Fruit fly (Drosophila melanogaster) whole organism, prepupa: ENCODE data around the gene CG10749.

Experiments
- Blimp-1 ChIP-seq: fragments of 200-800 bp; sonication (Bioruptor generic); optimal IDR thresholded peaks from 3 replicates; lab custom pipeline; 2017; ENCODE audit warnings: missing biosample characterization, missing genetic modification characterization, mild to moderate bottlenecking, moderate library complexity, missing genetic modification reagents
- CG10631 ChIP-seq: fragments of 200-800 bp; sonication (Bioruptor generic); optimal IDR thresholded peaks from 2 replicates; lab custom pipeline; 2016; ENCODE audit warnings: missing biosample characterization, missing genetic modification characterization
- CG10669 ChIP-seq: fragments of 200-800 bp; sonication (Bioruptor generic); optimal IDR thresholded peaks from 3 replicates; lab custom pipeline; 2018; ENCODE audit warnings: missing biosample characterization, mild to moderate bottlenecking, missing genetic modification characterization, moderate library complexity
- CG11294 ChIP-seq: fragments of 200-800 bp; sonication (Bioruptor generic); IDR thresholded peaks from 2 replicates; pipeline ENCODE4 v1.3.6; 2022; ENCODE audit warnings: missing biosample characterization, missing genetic modification characterization
- CG11762 ChIP-seq: fragments of 200-800 bp; sonication (Bioruptor generic); optimal IDR thresholded peaks from 3 replicates; lab custom pipeline; 2016; ENCODE audit warnings: missing biosample characterization, missing genetic modification characterization; ENCODE audit not compliant: insufficient read depth
- CG11902 ChIP-seq: fragments of 200-800 bp; sonication (Bioruptor generic); optimal IDR thresholded peaks from 3 replicates; lab custom pipeline; 2016; ENCODE audit warnings: missing biosample characterization, missing genetic modification characterization
- CG15336 ChIP-seq: fragments of 200-800 bp; sonication (Bioruptor generic); IDR thresholded peaks from 2 replicates; pipeline ENCODE4 v1.3.6; 2022; ENCODE audit warnings: missing biosample characterization, missing genetic modification characterization
- CG1621 ChIP-seq: fragments of 200-800 bp; sonication (Bioruptor generic); optimal IDR thresholded peaks from 3 replicates; lab custom pipeline; 2018; ENCODE audit warnings: missing biosample characterization, mild to moderate bottlenecking, missing genetic modification characterization
- CG3032 ChIP-seq: fragments of 200-800 bp; optimal IDR thresholded peaks from 2 replicates; lab custom pipeline; 2019; ENCODE audit warnings: missing biosample characterization, mild to moderate bottlenecking, missing genetic modification characterization, moderate library complexity
- CG32006 ChIP-seq: fragments of 200-800 bp; sonication (Bioruptor generic); optimal IDR thresholded peaks from 3 replicates; lab custom pipeline; 2017; ENCODE audit warnings: missing biosample characterization, mild to moderate bottlenecking, missing genetic modification characterization
- CG34406 ChIP-seq: fragments of 200-800 bp; sonication (Bioruptor generic); optimal IDR thresholded peaks from 3 replicates; lab custom pipeline; 2016; ENCODE audit warnings: missing biosample characterization, missing genetic modification characterization
- CG4318 ChIP-seq: fragments of 200-800 bp; sonication (Bioruptor generic); optimal IDR thresholded peaks from 3 replicates; lab custom pipeline; 2017; ENCODE audit warnings: missing biosample characterization, mild to moderate bottlenecking, missing genetic modification characterization
- CG6163 ChIP-seq: fragments of 200-800 bp; sonication (Bioruptor generic); IDR thresholded peaks from 3 replicates; pipeline ENCODE4 v1.3.6; 2022; ENCODE audit warnings: missing biosample characterization, missing genetic modification characterization
- CG6808 ChIP-seq: fragments of 200-800 bp; sonication (Bioruptor generic); optimal IDR thresholded peaks from 3 replicates; lab custom pipeline; 2017; ENCODE audit warnings: missing biosample characterization, missing genetic modification characterization, mild to moderate bottlenecking, moderate library complexity, missing genetic modification reagents
- CG7368 ChIP-seq: fragments of 200-800 bp; sonication (Bioruptor generic); optimal IDR thresholded peaks from 3 replicates; lab custom pipeline; 2016; ENCODE audit warnings: missing biosample characterization, missing genetic modification characterization
- CG8119 ChIP-seq: fragments of 200-800 bp; sonication (Bioruptor generic); IDR thresholded peaks from 3 replicates; pipeline ENCODE4 v1.3.6; 2022; ENCODE audit warnings: missing biosample characterization, missing genetic modification characterization
- CG8319 ChIP-seq: fragments of 200-800 bp; sonication (Bioruptor generic); optimal IDR thresholded peaks from 3 replicates; lab custom pipeline; 2016; ENCODE audit warnings: missing biosample characterization, missing genetic modification characterization
- CG8632 ChIP-seq: fragments of 200-800 bp; sonication (Bioruptor generic); optimal IDR thresholded peaks from 3 replicates; lab custom pipeline; 2016; ENCODE audit warnings: missing biosample characterization, missing genetic modification characterization
- Eip75B ChIP-seq: fragments of 200-800 bp; sonication (Bioruptor generic); optimal IDR thresholded peaks from 3 replicates; lab custom pipeline; 2016; ENCODE audit warnings: missing biosample characterization, missing genetic modification characterization
- Eip78C ChIP-seq: fragments of 200-800 bp; sonication (Bioruptor generic); peaks from one replicate; lab custom pipeline; 2016; ENCODE audit warnings: missing biosample characterization, missing genetic modification characterization
- Eip93F ChIP-seq: fragments of 200-800 bp; sonication (Bioruptor generic); optimal IDR thresholded peaks from 2 replicates; lab custom pipeline; 2016; ENCODE audit warnings: missing biosample characterization, mild to moderate bottlenecking, missing genetic modification characterization
- Ets21C ChIP-seq: fragments of 200-800 bp; sonication (Bioruptor generic); optimal IDR thresholded peaks from 3 replicates; lab custom pipeline; 2016; ENCODE audit warnings: missing biosample characterization, missing genetic modification characterization
- Ets96B ChIP-seq: fragments of 200-800 bp; optimal IDR thresholded peaks from 2 replicates; lab custom pipeline; 2019; ENCODE audit warnings: missing biosample characterization, mild to moderate bottlenecking, missing genetic modification characterization, moderate library complexity
- Gug ChIP-seq: fragments of 200-800 bp; sonication (Bioruptor generic); IDR thresholded peaks from 2 replicates; pipeline ENCODE4 v1.3.6; 2022; ENCODE audit warnings: missing biosample characterization, missing genetic modification characterization
- Hr38 ChIP-seq: sonication (Bioruptor generic); optimal IDR thresholded peaks from 2 replicates; lab custom pipeline; 2016; ENCODE audit warnings: missing biosample characterization, missing genetic modification characterization
- Hr39 ChIP-seq: fragments of 200-800 bp; sonication (Bioruptor generic); optimal IDR thresholded peaks from 2 replicates; lab custom pipeline; 2016; ENCODE audit warnings: missing biosample characterization, missing genetic modification characterization
- Hr4 ChIP-seq: fragments of 200-800 bp; sonication (Bioruptor generic); optimal IDR thresholded peaks from 3 replicates; lab custom pipeline; 2016; ENCODE audit warnings: missing biosample characterization, missing genetic modification characterization
- OdsH ChIP-seq: fragments of 200-800 bp; sonication (Bioruptor generic); optimal IDR thresholded peaks from 3 replicates; lab custom pipeline; 2016; ENCODE audit warnings: missing biosample characterization, missing genetic modification characterization
- Smox ChIP-seq: fragments of 200-800 bp; sonication (Bioruptor generic); optimal IDR thresholded peaks from 3 replicates; lab custom pipeline; 2016; ENCODE audit warnings: missing biosample characterization, missing genetic modification characterization
- achi ChIP-seq: fragments of 200-800 bp; sonication (Bioruptor generic); optimal IDR thresholded peaks from 3 replicates; lab custom pipeline; 2016; ENCODE audit warnings: missing biosample characterization, missing genetic modification characterization
- acj6 ChIP-seq: fragments of 200-800 bp; sonication (Bioruptor generic); optimal IDR thresholded peaks from 3 replicates; lab custom pipeline; 2016; ENCODE audit warnings: missing biosample characterization, missing genetic modification characterization
- cyc ChIP-seq: fragments of 200-800 bp; sonication (Bioruptor generic); optimal IDR thresholded peaks from 3 replicates; lab custom pipeline; 2016; ENCODE audit warnings: missing biosample characterization, missing genetic modification characterization
- dac ChIP-seq: fragments of 200-800 bp; sonication (Bioruptor generic); optimal IDR thresholded peaks from 2 replicates; lab custom pipeline; 2017; ENCODE audit warnings: missing biosample characterization, mild to moderate bottlenecking, missing genetic modification characterization
- eg ChIP-seq: fragments of 200-800 bp; sonication (Bioruptor generic); IDR thresholded peaks from 3 replicates; pipeline ENCODE4 v1.3.6; 2022; ENCODE audit warnings: missing biosample characterization, missing genetic modification characterization
- esn ChIP-seq: fragments of 200-800 bp; sonication (Bioruptor generic); optimal IDR thresholded peaks from 2 replicates; lab custom pipeline; 2016; ENCODE audit warnings: missing biosample characterization, mild to moderate bottlenecking, missing genetic modification characterization, moderate library complexity
- fd85E ChIP-seq: fragments of 200-800 bp; sonication (Bioruptor generic); optimal IDR thresholded peaks from 3 replicates; lab custom pipeline; 2016; ENCODE audit warnings: missing biosample characterization, missing genetic modification characterization
- fkh ChIP-seq: fragments of 200-800 bp; sonication (Bioruptor generic); optimal IDR thresholded peaks from 3 replicates; lab custom pipeline; 2017; ENCODE audit warnings: missing biosample characterization, mild to moderate bottlenecking, missing genetic modification characterization, moderate library complexity
- lz ChIP-seq: fragments of 200-800 bp; sonication (Bioruptor generic); optimal IDR thresholded peaks from 3 replicates; lab custom pipeline; 2016; ENCODE audit warnings: missing biosample characterization, missing genetic modification characterization
- net ChIP-seq: fragments of 200-800 bp; sonication (Bioruptor generic); optimal IDR thresholded peaks from 3 replicates; lab custom pipeline; 2016; ENCODE audit warnings: missing biosample characterization, missing genetic modification characterization
- pdm3 ChIP-seq: fragments of 200-800 bp; sonication (Bioruptor generic); optimal IDR thresholded peaks from 3 replicates; lab custom pipeline; 2016; ENCODE audit warnings: missing biosample characterization, missing genetic modification characterization
- salr ChIP-seq, 2 experiments: fragments of 200-800 bp; sonication (Bioruptor generic); optimal IDR thresholded peaks; 3 replicates each; lab custom pipeline; 2016 to 2018; ENCODE audit warnings: missing biosample characterization in 2 of 2, missing genetic modification characterization in 2 of 2, mild to moderate bottlenecking in 1 of 2
- spab ChIP-seq: fragments of 200-800 bp; sonication (Bioruptor generic); optimal IDR thresholded peaks from 2 replicates; lab custom pipeline; 2017; ENCODE audit warnings: missing biosample characterization, mild to moderate bottlenecking, missing genetic modification characterization, missing genetic modification reagents
- svp ChIP-seq: fragments of 200-800 bp; sonication (Bioruptor generic); peaks from one replicate; lab custom pipeline; 2016; ENCODE audit warnings: missing biosample characterization, missing genetic modification characterization
- vri ChIP-seq: fragments of 200-800 bp; sonication (Bioruptor generic); optimal IDR thresholded peaks from 3 replicates; lab custom pipeline; 2016; ENCODE audit warnings: missing biosample characterization, mild to moderate bottlenecking, missing genetic modification characterization

CG10749 gene

dm6 chr3L:13017803-13018324, 45.6 kb downstream of the CG10749 start, which contains the start of the genes mRpL20 and Icmt (continued):
- TF ChIP-seq CG4318 (GFP tag; lab: Kevin White, UChicago), result peak; percentile 84
- peak; percentile 87 for TF ChIP-seq pdm3 (GFP tag; lab: Kevin White, UChicago)
- peak; percentile 81 for TF ChIP-seq Hr39 (GFP tag; lab: Kevin White, UChicago)
- TF ChIP-seq Eip78C, result peak; percentile 97
- TF ChIP-seq CG1621 (tag; lab: Kevin White, UChicago), result peak; percentile 90
- TF ChIP-seq spab (GFP tag; lab: Kevin White, UChicago), result peak; percentile 77
- peak; percentile 81 for TF ChIP-seq Eip93F (GFP tag; lab: Kevin White, UChicago)
- peak; percentile 98 for TF ChIP-seq CG15336
- TF ChIP-seq Ets96B (tag; lab: Kevin White, UChicago), result peak; percentile 96
- peak; percentile 96 for TF ChIP-seq OdsH (GFP tag; lab: Kevin White, UChicago)
- TF ChIP-seq svp, result peak; percentile 94
- peak; percentile 90 for TF ChIP-seq Hr4 (GFP tag; lab: Kevin White, UChicago)
- peak; percentile 78 for TF ChIP-seq fkh (GFP tag; lab: Kevin White, UChicago)
- peak; percentile 83 to 89 for TF ChIP-seq salr (GFP tag; optimal IDR thresholded peaks at IDR 0.05; lab: Kevin White, UChicago)
- peak; percentile 97 for TF ChIP-seq CG6163 (GFP tag; lab: Robert Waterston, UW)
- TF ChIP-seq CG10631, result peak; percentile 97
- TF ChIP-seq CG8119 (GFP tag; lab: Robert Waterston, UW), result peak; percentile 98
- TF ChIP-seq CG6808 (GFP tag; lab: Kevin White, UChicago), result peak; percentile 77
- peak; percentile 86 for TF ChIP-seq CG11902 (GFP tag; lab: Kevin White, UChicago)

- TF ChIP-seq svp, result peak; percentile 78
- no peak for TF ChIP-seq CG4318 (GFP tag; lab: Kevin White, UChicago)
- TF ChIP-seq Ets21C (GFP tag; lab: Kevin White, UChicago), result no peak
These were observed 47.1 kb downstream of the CG10749 start for dm6 chr3L:13019249-13019956.

dm6 chr3L:13021727-13022126, 49.5 kb downstream of the CG10749 start:
- TF ChIP-seq fd85E (GFP tag; lab: Kevin White, UChicago), result no peak
- peak; percentile 57 for TF ChIP-seq CG8632
- TF ChIP-seq net (GFP tag; lab: Kevin White, UChicago), result peak; percentile 42
- TF ChIP-seq CG1621 (tag; lab: Kevin White, UChicago), result no peak
- TF ChIP-seq lz, result peak; percentile 79
- TF ChIP-seq Ets21C (GFP tag; lab: Kevin White, UChicago), result peak; percentile 60
- no peak for TF ChIP-seq spab (GFP tag; lab: Kevin White, UChicago)
- peak; percentile 53 for TF ChIP-seq CG7368 (GFP tag; lab: Kevin White, UChicago)
- peak; percentile 32 for TF ChIP-seq CG11762 (GFP tag; lab: Kevin White, UChicago)
- peak; percentile 43 for TF ChIP-seq achi (GFP tag; lab: Kevin White, UChicago)
- TF ChIP-seq acj6 (GFP tag; lab: Kevin White, UChicago), result peak; percentile 35
- TF ChIP-seq Hr38, result no peak
- TF ChIP-seq salr (GFP tag; optimal IDR thresholded peaks at IDR 0.05; lab: Kevin White, UChicago), result peak in 1 of 2 experiments; percentile 32
- peak; percentile 45 for TF ChIP-seq Eip75B (GFP tag; lab: Kevin White, UChicago)
- no peak for TF ChIP-seq dac (GFP tag; lab: Kevin White, UChicago)
- TF ChIP-seq fkh (GFP tag; lab: Kevin White, UChicago), result no peak
- no peak for TF ChIP-seq CG6808 (GFP tag; lab: Kevin White, UChicago)
- peak; percentile 97 for TF ChIP-seq svp
- TF ChIP-seq Blimp-1 (GFP tag; lab: Kevin White, UChicago), result no peak
- TF ChIP-seq eg (GFP tag; lab: Robert Waterston, UW), result no peak
- no peak for TF ChIP-seq Ets96B (tag; lab: Kevin White, UChicago)
- TF ChIP-seq CG32006, result no peak
- 0 out of 2 replicates have a peak, but pooled peaks have one; percentile 27 for TF ChIP-seq Gug
- peak; percentile 75 for TF ChIP-seq Smox (GFP tag; lab: Kevin White, UChicago)
- no peak for TF ChIP-seq CG10669 (GFP tag; lab: Kevin White, UChicago)
- no peak for TF ChIP-seq CG4318 (GFP tag; lab: Kevin White, UChicago)
- peak; percentile 77 for TF ChIP-seq Eip78C
- TF ChIP-seq cyc (GFP tag; lab: Kevin White, UChicago), result peak; percentile 60
- TF ChIP-seq CG10631, result peak; percentile 1
- peak; percentile 59 for TF ChIP-seq vri (GFP tag; lab: Kevin White, UChicago)
- peak; percentile 83 for TF ChIP-seq esn (GFP tag; lab: Kevin White, UChicago)
- no peak for TF ChIP-seq CG11294 (GFP tag; lab: Robert Waterston, UW)
- no peak for TF ChIP-seq CG8119 (GFP tag; lab: Robert Waterston, UW)
- no peak for TF ChIP-seq CG3032 (tag; lab: Kevin White, UChicago)
- peak; percentile 47 for TF ChIP-seq CG34406 (GFP tag; lab: Kevin White, UChicago)
- TF ChIP-seq CG6163 (GFP tag; lab: Robert Waterston, UW), result 0 out of 3 replicates have a peak, but pooled peaks have one; percentile 14
- peak; percentile 43 for TF ChIP-seq CG8319 (GFP tag; lab: Kevin White, UChicago)
